Fruit fly (Drosophila melanogaster): Measurements from ENCODE around the gene Samuel.

Gene Samuel

DNA sequence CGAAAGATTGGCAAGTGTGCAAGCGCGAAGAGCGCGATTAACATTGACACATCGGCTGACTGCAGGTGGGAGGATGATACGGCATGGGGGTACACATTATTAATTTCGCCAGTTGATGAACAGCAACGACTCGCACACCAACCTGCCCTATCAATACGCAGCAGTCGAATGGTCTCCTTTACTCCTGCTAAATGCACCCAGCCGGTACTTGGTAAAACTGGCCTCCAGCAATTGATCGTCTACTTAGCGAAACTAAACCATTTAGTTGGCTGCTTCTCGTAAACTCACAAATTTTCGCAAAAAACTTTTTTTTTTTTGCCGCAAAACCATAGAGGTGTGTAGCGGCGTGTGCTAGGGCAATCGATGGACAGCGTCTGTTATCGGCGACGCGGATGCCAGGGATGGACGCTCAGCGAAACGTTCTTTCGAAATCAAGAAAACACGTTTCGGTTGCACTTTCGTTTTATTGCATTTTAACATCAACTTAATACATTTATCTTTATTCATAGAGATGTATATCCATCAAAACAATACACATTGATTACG, 33.8 kb upstream of the Samuel start, which contains the start of gene Ge-1 (continued):
- TF ChIP-seq trem (tag; optimal IDR thresholded peaks at IDR 0.05), result peak; percentile 47
- TF ChIP-seq CG34422 (GFP tag; IDR thresholded peaks at IDR 0.05), result peak; percentile 84; the same call in 2 of the 3 replicates
- peak; percentile 30 for TF ChIP-seq CG4617 (GFP tag; optimal IDR thresholded peaks at IDR 0.05; ENCODE audit: borderline replicate concordance)
- peak; percentile 60 for TF ChIP-seq Dp (GFP tag; optimal IDR thresholded peaks at IDR 0.05)
- peak; percentile 53; the same call in 1 of the 2 replicates for TF ChIP-seq bbx (GFP tag; IDR thresholded peaks at IDR 0.05; ENCODE audit: partially characterized antibody)
- no peak for TF ChIP-seq dmrt11E (tag; optimal IDR thresholded peaks at IDR 0.05)
- TF ChIP-seq tna (GFP tag; IDR thresholded peaks at IDR 0.05; ENCODE audit: partially characterized antibody), result 0 out of 2 replicates have a peak, but pooled peaks have one; percentile 20
- TF ChIP-seq Opbp (GFP tag; IDR thresholded peaks at IDR 0.05; ENCODE audit: partially characterized antibody), result peak; percentile 53; the same call in 2 of the 3 replicates
- TF ChIP-seq CG17829 (tag; optimal IDR thresholded peaks at IDR 0.05), result peak; percentile 25
- peak; percentile 38; the same call in 1 of the 2 replicates for TF ChIP-seq Xrp1 (GFP tag; IDR thresholded peaks at IDR 0.05)
- TF ChIP-seq knrl (GFP tag; IDR thresholded peaks at IDR 0.05; ENCODE audit: partially characterized antibody), result 0 out of 3 replicates have a peak, but pooled peaks have one; percentile 31
- TF ChIP-seq CG15011 (GFP tag; optimal IDR thresholded peaks at IDR 0.05), result no peak
- no peak for TF ChIP-seq CG2199 (GFP tag; IDR thresholded peaks at IDR 0.05)
- TF ChIP-seq CG14710 (tag; optimal IDR thresholded peaks at IDR 0.05), result peak; percentile 34
- TF ChIP-seq Sry-δ (GFP tag; optimal IDR thresholded peaks at IDR 0.05), result peak; percentile 90
- 0 out of 2 replicates have a peak, but pooled peaks have one; percentile 9 for TF ChIP-seq Atf6 (GFP tag; IDR thresholded peaks at IDR 0.05)
- TF ChIP-seq pfk (GFP tag; optimal IDR thresholded peaks at IDR 0.05), result peak; percentile 30
- peak; percentile 83 for TF ChIP-seq CG15514 (GFP tag; optimal IDR thresholded peaks at IDR 0.05)
- TF ChIP-seq CG8924 (tag; optimal IDR thresholded peaks at IDR 0.05), result no peak
- TF ChIP-seq row (GFP tag; IDR thresholded peaks at IDR 0.05), result peak; percentile 26; the same call in 1 of the 3 replicates
- peak; percentile 29 for TF ChIP-seq CHES-1-like (GFP tag; optimal IDR thresholded peaks at IDR 0.05)
- TF ChIP-seq Ets65A (GFP tag), result peak; percentile 72
- TF ChIP-seq CG10267 (tag; optimal IDR thresholded peaks at IDR 0.05), result peak; percentile 15
- TF ChIP-seq CG7987 (GFP tag; optimal IDR thresholded peaks at IDR 0.05), result no peak
- peak; percentile 48; the same call in 1 of the 3 replicates for TF ChIP-seq CG6791 (GFP tag; IDR thresholded peaks at IDR 0.05; ENCODE audit: partially characterized antibody)
- peak; percentile 57 for TF ChIP-seq Bgb (GFP tag; IDR thresholded peaks at IDR 0.05; ENCODE audit: partially characterized antibody)
- peak; percentile 54; the same call in 2 of the 4 replicates for TF ChIP-seq Dll (GFP tag; IDR thresholded peaks at IDR 0.05; ENCODE audit: partially characterized antibody)
- TF ChIP-seq prd (optimal IDR thresholded peaks at IDR 0.05), result no peak
- peak; percentile 24; the same call in 1 of the 3 replicates for TF ChIP-seq prd (GFP tag; IDR thresholded peaks at IDR 0.05)
- TF ChIP-seq CG4424 (GFP tag; optimal IDR thresholded peaks at IDR 0.05), result peak; percentile 19
- peak; percentile 82 for TF ChIP-seq MBD-R2 (GFP tag; IDR thresholded peaks at IDR 0.05)
- peak; percentile 29 for TF ChIP-seq MESR4 (GFP tag; optimal IDR thresholded peaks at IDR 0.05)
- peak; percentile 76 for TF ChIP-seq Med (GFP tag)
- 0 out of 2 replicates have a peak, but pooled peaks have one; percentile 20 for TF ChIP-seq inv (GFP tag; IDR thresholded peaks at IDR 0.05; ENCODE audit: partially characterized antibody)
- peak; percentile 2 for TF ChIP-seq CG18764 (GFP tag; optimal IDR thresholded peaks at IDR 0.05)
- TF ChIP-seq E2f2 (GFP tag; IDR thresholded peaks at IDR 0.05), result peak; percentile 74
- peak; percentile 95 for TF ChIP-seq CG7928 (GFP tag; optimal IDR thresholded peaks at IDR 0.05)
- no peak for TF ChIP-seq CG10431 (GFP tag; optimal IDR thresholded peaks at IDR 0.05)
- peak; percentile 58 for TF ChIP-seq amos (GFP tag; IDR thresholded peaks at IDR 0.05; ENCODE audit: partially characterized antibody)
- peak; percentile 49; the same call in 1 of the 2 replicates for TF ChIP-seq unc-4 (GFP tag; IDR thresholded peaks at IDR 0.05; ENCODE audit: partially characterized antibody)
- TF ChIP-seq Rx (GFP tag; IDR thresholded peaks at IDR 0.05), result no peak
- peak; percentile 90 for TF ChIP-seq rib (GFP tag; IDR thresholded peaks at IDR 0.05)
- TF ChIP-seq CG6254 (GFP tag; optimal IDR thresholded peaks at IDR 0.05), result no peak
- peak; percentile 35; the same call in 1 of the 2 replicates for TF ChIP-seq onecut (GFP tag; IDR thresholded peaks at IDR 0.05)
- TF ChIP-seq stwl (tag; optimal IDR thresholded peaks at IDR 0.05), result peak; percentile 45
- no peak for TF ChIP-seq gsb (GFP tag; IDR thresholded peaks at IDR 0.05)
- TF ChIP-seq Doc3 (GFP tag; IDR thresholded peaks at IDR 0.05; ENCODE audit: partially characterized antibody), result 0 out of 3 replicates have a peak, but pooled peaks have one; percentile 27

All from whole organism, embryonic.